Worm (Caenorhabditis elegans): ENCODE measurements around the gene K08D9.9.

The K08D9.9 gene

DNA sequence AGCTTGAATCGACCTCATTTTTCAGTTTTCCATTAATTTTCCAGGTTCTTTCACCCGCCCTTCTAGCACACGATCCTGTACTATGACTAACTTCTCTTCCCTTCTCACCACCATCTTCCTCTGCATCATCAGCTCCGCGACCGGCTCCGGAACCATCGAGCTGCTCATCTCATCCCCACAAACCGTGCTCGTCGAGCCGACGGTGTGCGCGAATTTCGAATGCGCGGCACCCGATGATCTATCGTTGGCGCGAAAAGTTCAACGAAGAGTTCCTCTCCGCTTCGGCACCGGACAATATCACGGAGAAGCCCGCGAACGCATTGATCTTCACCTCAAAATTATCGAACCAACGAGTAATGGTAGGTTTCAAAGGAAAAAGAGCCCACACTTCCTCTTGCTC lies 26.4 kb downstream of the K08D9.9 start, which contains the start of gene apx-1:
Gene apx-1, plus strand, starts transcription at position 50 of the 400 bp plus-strand sequence.
- TF ChIP-seq ztf-29 (GFP tag; IDR thresholded peaks at IDR 0.05) (no peak), flt-1 (GFP tag; IDR thresholded peaks at IDR 0.05) (no peak), ztf-23 (GFP tag; IDR thresholded peaks at IDR 0.05) (no peak), T22C8.4 (GFP tag; IDR thresholded peaks at IDR 0.05) (no peak), med-1 (GFP tag; optimal IDR thresholded peaks at IDR 0.05; ENCODE audit: insufficient read depth) (no peak), klf-2 (GFP tag; conservative IDR thresholded peaks at IDR 0.05) (no peak)

DNA sequence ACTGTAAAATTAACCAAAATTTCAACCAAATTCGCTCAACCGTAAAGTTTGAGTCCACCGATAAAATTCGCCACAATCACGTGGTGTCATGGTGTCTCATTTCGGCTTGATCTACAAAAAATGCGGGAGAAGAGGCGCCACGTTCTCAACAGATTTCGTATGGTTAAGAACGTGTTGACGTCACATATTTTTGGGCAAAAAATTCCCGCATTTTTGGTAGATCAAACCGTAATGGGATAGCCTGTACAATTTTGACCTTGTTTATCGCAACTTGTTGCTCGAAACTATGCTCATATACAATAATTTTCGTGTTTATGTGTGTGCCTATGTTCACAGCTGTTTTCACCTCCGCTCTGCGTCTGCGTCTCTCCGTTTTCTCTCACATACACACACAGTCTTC lies 27.6 kb downstream of the K08D9.9 start:
- TF ChIP-seq ztf-23 (GFP tag; IDR thresholded peaks at IDR 0.05) (no peak), flt-1 (GFP tag; IDR thresholded peaks at IDR 0.05) (no peak), med-1 (GFP tag; optimal IDR thresholded peaks at IDR 0.05; ENCODE audit: insufficient read depth) (no peak), ref-1 (GFP tag; conservative IDR thresholded peaks at IDR 0.05) (no peak), ztf-29 (GFP tag; IDR thresholded peaks at IDR 0.05) (no peak), T22C8.4 (GFP tag; IDR thresholded peaks at IDR 0.05) (no peak), cog-1 (tag; optimal IDR thresholded peaks at IDR 0.05) (no peak), klf-2 (GFP tag; conservative IDR thresholded peaks at IDR 0.05) (no peak), tab-1 (GFP tag; IDR thresholded peaks at IDR 0.05) (no peak)

ce11 chrV:3204433-3204832 lies 32.1 kb downstream of the K08D9.9 start:
- no peak for TF ChIP-seq flt-1 (GFP tag; IDR thresholded peaks at IDR 0.05)
- no peak for TF ChIP-seq ztf-23 (GFP tag; IDR thresholded peaks at IDR 0.05)
- TF ChIP-seq tab-1 (GFP tag; IDR thresholded peaks at IDR 0.05) = no peak
- no peak for TF ChIP-seq med-1 (GFP tag; optimal IDR thresholded peaks at IDR 0.05; ENCODE audit: insufficient read depth)
- no peak for TF ChIP-seq ref-1 (GFP tag; conservative IDR thresholded peaks at IDR 0.05)
- no peak for TF ChIP-seq ztf-29 (GFP tag; IDR thresholded peaks at IDR 0.05)
- no peak for TF ChIP-seq cog-1 (tag; optimal IDR thresholded peaks at IDR 0.05)
- TF ChIP-seq klf-2 (GFP tag; conservative IDR thresholded peaks at IDR 0.05) = no peak
- TF ChIP-seq T22C8.4 (GFP tag; IDR thresholded peaks at IDR 0.05) = no peak

DNA sequence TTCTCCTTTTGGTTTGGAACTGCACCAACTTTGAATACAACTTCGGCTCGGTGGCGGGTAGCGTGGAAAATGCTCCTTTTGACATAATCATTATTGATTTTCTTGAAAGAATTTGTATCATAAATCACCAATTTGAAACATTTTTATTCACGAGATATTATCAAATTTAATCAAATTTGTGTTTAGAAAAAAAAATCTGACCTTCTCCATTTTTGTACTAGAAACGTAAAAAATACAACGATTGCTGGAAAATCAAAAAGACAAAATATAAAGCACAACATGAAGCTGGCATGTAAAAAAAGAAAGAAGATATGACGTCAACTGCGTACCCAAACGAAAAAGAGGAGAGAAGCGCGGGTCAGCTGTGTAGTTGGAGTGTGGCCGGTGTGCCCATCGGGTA lies 36.2 kb downstream of the K08D9.9 start, which contains the start of gene K08D9.4:
Gene K08D9.4, minus strand, starts transcription at position 101 of the 400 bp plus-strand sequence.
- TF ChIP-seq med-1 (GFP tag; optimal IDR thresholded peaks at IDR 0.05; ENCODE audit: insufficient read depth) (no peak), T22C8.4 (GFP tag; IDR thresholded peaks at IDR 0.05) (no peak), flt-1 (GFP tag; IDR thresholded peaks at IDR 0.05) (no peak), tab-1 (GFP tag; IDR thresholded peaks at IDR 0.05) (no peak), ztf-29 (GFP tag; IDR thresholded peaks at IDR 0.05) (no peak), ztf-23 (GFP tag; IDR thresholded peaks at IDR 0.05) (no peak), ref-1 (GFP tag; conservative IDR thresholded peaks at IDR 0.05) (no peak), cog-1 (tag; optimal IDR thresholded peaks at IDR 0.05) (no peak), klf-2 (GFP tag; conservative IDR thresholded peaks at IDR 0.05) (no peak)

- TF ChIP-seq tab-1 (GFP tag; IDR thresholded peaks at IDR 0.05) (no peak), ref-1 (GFP tag; conservative IDR thresholded peaks at IDR 0.05) (no peak), T22C8.4 (GFP tag; IDR thresholded peaks at IDR 0.05) (no peak), med-1 (GFP tag; optimal IDR thresholded peaks at IDR 0.05; ENCODE audit: insufficient read depth) (no peak), cog-1 (tag; optimal IDR thresholded peaks at IDR 0.05) (no peak), klf-2 (GFP tag; conservative IDR thresholded peaks at IDR 0.05) (no peak), ztf-29 (GFP tag; IDR thresholded peaks at IDR 0.05) (no peak), flt-1 (GFP tag; IDR thresholded peaks at IDR 0.05) (no peak), ztf-23 (GFP tag; IDR thresholded peaks at IDR 0.05) (no peak)
Observed at ce11 chrV:3196832-3197329, 39.6 kb downstream of the K08D9.9 start, which contains the start of the genes Y73C8B.1 and Y73C8B.5. Gene Y73C8B.1, minus strand, starts transcription at chrV:3196882. Gene Y73C8B.5, plus strand, starts transcription at chrV:3197268.

DNA sequence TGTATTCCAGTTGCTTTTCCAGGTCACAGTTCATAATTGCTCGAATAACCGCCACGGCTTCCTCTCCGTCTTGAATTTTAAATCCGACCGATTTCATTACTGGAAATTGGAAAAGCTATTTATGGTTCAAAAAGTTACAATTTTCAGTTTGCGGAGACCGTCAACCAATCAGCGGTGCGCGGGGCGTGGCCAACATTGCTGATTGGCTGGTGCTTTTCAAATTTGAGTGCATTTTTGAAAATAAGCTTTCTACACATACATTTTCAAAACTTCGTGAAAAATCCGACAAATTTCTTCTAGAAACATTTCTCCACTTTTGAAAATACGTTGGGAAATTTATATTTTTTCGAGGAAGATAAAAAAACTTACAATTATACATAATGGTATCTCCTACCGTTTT lies 40.7 kb downstream of the K08D9.9 start:
- no peak for TF ChIP-seq ref-1 (GFP tag; conservative IDR thresholded peaks at IDR 0.05)
- no peak for TF ChIP-seq ztf-29 (GFP tag; IDR thresholded peaks at IDR 0.05)
- no peak for TF ChIP-seq klf-2 (GFP tag; conservative IDR thresholded peaks at IDR 0.05)
- no peak for TF ChIP-seq ztf-23 (GFP tag; IDR thresholded peaks at IDR 0.05)
- TF ChIP-seq T22C8.4 (GFP tag; IDR thresholded peaks at IDR 0.05) = no peak
- no peak for TF ChIP-seq tab-1 (GFP tag; IDR thresholded peaks at IDR 0.05)

DNA sequence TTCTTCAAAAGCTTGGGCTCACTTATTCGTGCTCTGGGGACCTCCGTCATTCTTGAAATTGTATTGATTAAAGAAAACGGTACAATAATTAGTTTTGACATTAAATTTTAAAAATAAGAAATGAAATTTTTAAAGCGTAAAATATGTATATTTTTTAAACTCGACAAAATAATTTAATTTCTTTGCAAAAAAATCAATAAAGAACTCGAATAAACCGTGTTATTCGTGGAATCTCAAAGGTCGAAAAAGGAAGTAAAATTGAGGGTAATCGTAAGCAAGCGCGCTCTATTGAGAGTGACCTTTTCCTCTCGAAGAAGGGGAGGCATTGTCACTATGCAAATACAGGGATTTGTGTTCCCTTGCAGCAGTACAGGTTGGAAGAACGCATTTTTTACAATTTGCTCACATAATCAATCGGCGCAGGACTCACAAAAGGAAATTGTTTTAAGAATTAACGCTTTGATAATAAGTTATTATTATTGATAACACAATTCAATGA lies 41.5 kb downstream of the K08D9.9 start, which contains the start of gene Y73C8B.2:
Gene Y73C8B.2, minus strand, starts transcription at position 51 of the 499 bp plus-strand sequence.
- TF ChIP-seq cog-1 (tag; optimal IDR thresholded peaks at IDR 0.05) = peak; percentile 5
- no peak for TF ChIP-seq ztf-23 (GFP tag; IDR thresholded peaks at IDR 0.05)

DNA sequence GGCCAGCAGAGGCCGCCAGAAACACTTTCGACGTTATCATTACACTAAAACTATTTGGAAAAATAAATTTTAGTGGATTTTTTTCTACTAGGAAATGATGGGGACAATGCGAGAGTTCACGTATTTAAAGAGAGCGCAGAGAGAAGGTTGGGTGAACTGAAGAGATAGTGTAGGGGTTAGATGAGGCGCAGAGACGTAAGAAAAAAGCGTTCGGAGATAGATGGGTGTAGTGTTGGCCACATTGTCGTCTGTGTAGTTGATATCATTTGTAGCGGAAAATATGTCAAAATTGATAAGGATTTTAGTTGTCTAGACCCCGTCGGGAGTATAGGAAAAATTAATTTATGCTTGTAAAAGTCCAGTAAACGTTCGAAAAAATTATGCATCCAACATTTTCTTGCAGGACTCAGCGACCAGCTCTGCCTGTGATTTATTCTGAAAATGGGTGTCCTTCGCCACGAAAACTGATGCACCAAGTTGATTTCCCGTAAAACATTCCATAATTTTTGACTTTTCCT lies 43.4 kb downstream of the K08D9.9 start, which contains the start of the genes Y73C8B.3 and Y73C8B.9:
Gene Y73C8B.3, minus strand, starts transcription at position 147 of the 518 bp plus-strand sequence.
Gene Y73C8B.9, plus strand, starts transcription at position 468 of the 518 bp plus-strand sequence.
- no peak for TF ChIP-seq ztf-23 (GFP tag; IDR thresholded peaks at IDR 0.05)
- TF ChIP-seq med-1 (GFP tag; optimal IDR thresholded peaks at IDR 0.05; ENCODE audit: insufficient read depth) = no peak
- TF ChIP-seq cog-1 (tag; optimal IDR thresholded peaks at IDR 0.05) = no peak
- no peak for TF ChIP-seq tab-1 (GFP tag; IDR thresholded peaks at IDR 0.05)
- no peak for TF ChIP-seq T22C8.4 (GFP tag; IDR thresholded peaks at IDR 0.05)
- no peak for TF ChIP-seq ztf-29 (GFP tag; IDR thresholded peaks at IDR 0.05)
- TF ChIP-seq flt-1 (GFP tag; IDR thresholded peaks at IDR 0.05) = no peak

DNA sequence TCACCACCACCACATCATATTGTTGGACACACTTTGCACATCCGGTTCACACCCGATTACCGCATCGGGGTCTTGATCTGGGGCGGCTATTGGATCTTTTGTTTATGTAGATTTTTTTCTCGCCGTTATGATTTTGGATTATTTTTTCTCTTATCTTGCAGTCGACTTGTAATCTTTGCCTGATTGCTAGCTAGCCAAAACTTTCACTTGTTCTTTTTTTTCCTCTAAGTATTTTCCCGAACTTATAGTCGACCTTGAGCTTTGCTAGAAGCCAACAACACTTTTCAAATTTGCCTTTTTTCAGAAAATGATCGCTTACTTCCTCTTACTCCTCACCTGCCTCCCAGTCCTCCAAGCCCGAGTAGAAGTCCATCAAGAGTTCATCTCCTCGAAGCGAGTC lies 48.5 kb downstream of the K08D9.9 start, which contains the start of gene lag-2:
Gene lag-2, plus strand, starts transcription at position 301 of the 400 bp plus-strand sequence.
- TF ChIP-seq klf-2 (GFP tag; conservative IDR thresholded peaks at IDR 0.05) = no peak
- no peak for TF ChIP-seq T22C8.4 (GFP tag; IDR thresholded peaks at IDR 0.05)
- TF ChIP-seq cog-1 (tag; optimal IDR thresholded peaks at IDR 0.05) = no peak
- no peak for TF ChIP-seq med-1 (GFP tag; optimal IDR thresholded peaks at IDR 0.05; ENCODE audit: insufficient read depth)
- TF ChIP-seq flt-1 (GFP tag; IDR thresholded peaks at IDR 0.05) = no peak
- TF ChIP-seq ztf-29 (GFP tag; IDR thresholded peaks at IDR 0.05) = no peak
- no peak for TF ChIP-seq tab-1 (GFP tag; IDR thresholded peaks at IDR 0.05)

Measured in whole organism, midembryonic.